Worm (Caenorhabditis elegans) whole organism, early embryonic: ENCODE results near the gene gpa-4.

Source experiments
- pes-1 ChIP-seq: fragments of 200-800 bp; sonication (Bioruptor generic); IDR thresholded peaks from 2 replicates; pipeline ENCODE4 v1.3.6; 2022; ENCODE audit warnings: missing genetic modification reagents, missing genetic modification characterization, missing compliant biosample characterization
- tbx-37 ChIP-seq: fragments of 200-800 bp; sonication (Bioruptor generic); conservative IDR thresholded peaks from 2 replicates; pipeline ENCODE4 v1.3.6; 2022; ENCODE audit warnings: missing genetic modification reagents, missing genetic modification characterization, missing compliant biosample characterization

- TF ChIP-seq tbx-37 (GFP tag; lab: Robert Waterston, UW) (no peak), pes-1 (GFP tag; lab: Robert Waterston, UW) (no peak)
Observed at ce11 chrIV:379605-380004, 21.9 kb upstream of the gpa-4 start.
